Fruit fly (Drosophila melanogaster): ENCODE results near the gene alpha-Man-Ib.

Gene alpha-Man-Ib

dm6 chr3R:29083459-29084457 lies 28.9 kb downstream of the alpha-Man-Ib start (continued):
- TF ChIP-seq mam (GFP tag; optimal IDR thresholded peaks at IDR 0.05) (no peak), CTCF (GFP tag; optimal IDR thresholded peaks at IDR 0.05) (peak; percentile 29), tgo (GFP tag; IDR thresholded peaks at IDR 0.05) (no peak), ara (GFP tag; IDR thresholded peaks at IDR 0.05) (no peak), insv (GFP tag; optimal IDR thresholded peaks at IDR 0.05) (no peak), CG18599 (GFP tag; optimal IDR thresholded peaks at IDR 0.05) (no peak), CG8478 (optimal IDR thresholded peaks at IDR 0.05) (no peak), CG6175 (GFP tag; IDR thresholded peaks at IDR 0.05) (no peak), CG31388 (GFP tag; optimal IDR thresholded peaks at IDR 0.05) (no peak), B-H2 (GFP tag; optimal IDR thresholded peaks at IDR 0.05) (no peak), CG11695 (GFP tag; IDR thresholded peaks at IDR 0.05) (no peak; the same call in 2 of the 3 replicates), CG6791 (GFP tag; IDR thresholded peaks at IDR 0.05; ENCODE audit: partially characterized antibody) (no peak), CG9437 (GFP tag; optimal IDR thresholded peaks at IDR 0.05) (no peak), Sox102F (GFP tag; optimal IDR thresholded peaks at IDR 0.05) (no peak), fd64A (GFP tag; optimal IDR thresholded peaks at IDR 0.05) (peak; percentile 48), Dip3 (GFP tag; optimal IDR thresholded peaks at IDR 0.05) (no peak), pita (GFP tag; optimal IDR thresholded peaks at IDR 0.05) (no peak), H2.0 (GFP tag; IDR thresholded peaks at IDR 0.05) (no peak), HHEX (GFP tag; optimal IDR thresholded peaks at IDR 0.05) (peak; percentile 14), lilli (GFP tag; optimal IDR thresholded peaks at IDR 0.05) (no peak), CG16815 (GFP tag; optimal IDR thresholded peaks at IDR 0.05) (no peak), fd102C (GFP tag; optimal IDR thresholded peaks at IDR 0.05) (no peak), so (GFP tag; IDR thresholded peaks at IDR 0.05) (0 out of 3 replicates have a peak, but pooled peaks have one; percentile 38), Nf-YB (GFP tag; optimal IDR thresholded peaks at IDR 0.05) (peak; percentile 13), Oli (tag; optimal IDR thresholded peaks at IDR 0.05) (no peak), Bdp1 (GFP tag; optimal IDR thresholded peaks at IDR 0.05) (no peak), E2f2 (GFP tag; IDR thresholded peaks at IDR 0.05) (no peak), sima (GFP tag; optimal IDR thresholded peaks at IDR 0.05) (no peak), cas (GFP tag; IDR thresholded peaks at IDR 0.05) (no peak), Dll (GFP tag; IDR thresholded peaks at IDR 0.05; ENCODE audit: partially characterized antibody) (no peak), CrebB (tag; optimal IDR thresholded peaks at IDR 0.05) (peak; percentile 17), Xbp1 (GFP tag; optimal IDR thresholded peaks at IDR 0.05) (no peak), CG32767 (GFP tag; IDR thresholded peaks at IDR 0.05) (peak; percentile 63; the same call in 1 of the 2 replicates), Gug (GFP tag; IDR thresholded peaks at IDR 0.05) (no peak), CG18262 (tag; optimal IDR thresholded peaks at IDR 0.05) (peak; percentile 26), amos (GFP tag; IDR thresholded peaks at IDR 0.05; ENCODE audit: partially characterized antibody) (no peak), HLH54F (GFP tag; optimal IDR thresholded peaks at IDR 0.05) (no peak), kni (GFP tag; optimal IDR thresholded peaks at IDR 0.05) (peak; percentile 37), unc-4 (GFP tag; IDR thresholded peaks at IDR 0.05; ENCODE audit: partially characterized antibody) (no peak), CG4617 (GFP tag; optimal IDR thresholded peaks at IDR 0.05; ENCODE audit: borderline replicate concordance) (no peak), jigr1 (GFP tag; IDR thresholded peaks at IDR 0.05) (no peak), Dbx (GFP tag; IDR thresholded peaks at IDR 0.05) (no peak), CG9876 (GFP tag; optimal IDR thresholded peaks at IDR 0.05) (no peak), CG10321 (GFP tag; IDR thresholded peaks at IDR 0.05) (peak; percentile 48; the same call in 1 of the 2 replicates), CG18619 (GFP tag; optimal IDR thresholded peaks at IDR 0.05) (no peak), CG32772 (GFP tag; IDR thresholded peaks at IDR 0.05) (no peak), maf-S (GFP tag; optimal IDR thresholded peaks at IDR 0.05) (no peak), CG17328 (GFP tag; IDR thresholded peaks at IDR 0.05) (no peak), Gsc (GFP tag; IDR thresholded peaks at IDR 0.05) (no peak), klu (GFP tag; IDR thresholded peaks at IDR 0.05) (no peak)
